Worm (Caenorhabditis elegans) whole organism, early embryonic: ENCODE results near the gene T12A2.21.

Experiments used
- B0310.2 ChIP-seq: sonication (generic microtip); optimal IDR thresholded peaks from 2 replicates; lab custom pipeline; 2016; ENCODE audit warnings: mild to moderate bottlenecking, missing genetic modification characterization, missing compliant biosample characterization
- F13C5.2 ChIP-seq: sonication (generic microtip); optimal IDR thresholded peaks from 2 replicates; lab custom pipeline; 2017; ENCODE audit warnings: mild to moderate bottlenecking, missing genetic modification characterization, inconsistent platforms, missing compliant biosample characterization
- aly-1 ChIP-seq: sonication (generic microtip); optimal IDR thresholded peaks from 2 replicates; lab custom pipeline; 2016; ENCODE audit warnings: missing genetic modification characterization, missing compliant biosample characterization
- ama-1 ChIP-seq: fragments of 150-350 bp; optimal IDR thresholded peaks from 2 replicates; lab custom pipeline; 2014
- ceh-13 ChIP-seq: fragments of 200-800 bp; sonication (Bioruptor generic); optimal IDR thresholded peaks from 2 replicates; lab custom pipeline; 2018; ENCODE audit warnings: mild to moderate bottlenecking, missing genetic modification characterization, missing compliant biosample characterization
- ceh-36 ChIP-seq: sonication (generic microtip); optimal IDR thresholded peaks from 2 replicates; lab custom pipeline; 2016; ENCODE audit warnings: missing genetic modification characterization, inconsistent platforms, missing compliant biosample characterization
- ets-7 ChIP-seq: sonication (generic microtip); optimal IDR thresholded peaks from 2 replicates; lab custom pipeline; 2016; ENCODE audit warnings: missing genotype, missing genetic modification characterization, missing compliant biosample characterization
- flt-1 ChIP-seq: fragments of 200-800 bp; sonication (Bioruptor generic); IDR thresholded peaks from 2 replicates; pipeline ENCODE4 v1.3.6; 2022; ENCODE audit warnings: missing genetic modification characterization, missing compliant biosample characterization
- hmbx-1 ChIP-seq: sonication (generic microtip); optimal IDR thresholded peaks from 2 replicates; lab custom pipeline; 2016; ENCODE audit warnings: mild to moderate bottlenecking, missing genetic modification characterization, missing compliant biosample characterization
- hmg-4 ChIP-seq: fragments of 200-800 bp; sonication (Bioruptor generic); optimal IDR thresholded peaks from 2 replicates; lab custom pipeline; 2018; ENCODE audit warnings: mild to moderate bottlenecking, missing genetic modification characterization, missing compliant biosample characterization
- hnd-1 ChIP-seq: sonication (generic microtip); optimal IDR thresholded peaks from 2 replicates; lab custom pipeline; 2016; ENCODE audit warnings: missing genetic modification characterization, missing compliant biosample characterization
- pes-1 ChIP-seq: fragments of 200-800 bp; sonication (Bioruptor generic); IDR thresholded peaks from 2 replicates; pipeline ENCODE4 v1.3.6; 2022; ENCODE audit warnings: missing genetic modification reagents, missing genetic modification characterization, missing compliant biosample characterization
- scrt-1 ChIP-seq: fragments of 200-800 bp; sonication (Bioruptor generic); IDR thresholded peaks from 2 replicates; pipeline ENCODE4 v1.3.6; 2022; ENCODE audit warnings: missing genetic modification characterization, missing compliant biosample characterization
- sea-1 ChIP-seq: fragments of 200-800 bp; sonication (Bioruptor generic); conservative IDR thresholded peaks from 2 replicates; pipeline ENCODE4 v1.3.6; 2022; ENCODE audit warnings: missing genetic modification characterization, missing compliant biosample characterization
- tbx-11 ChIP-seq: fragments of 200-800 bp; sonication (Bioruptor generic); IDR thresholded peaks from 2 replicates; pipeline ENCODE4 v1.3.6; 2022; ENCODE audit warnings: missing genetic modification characterization, missing compliant biosample characterization
- tbx-37 ChIP-seq: fragments of 200-800 bp; sonication (Bioruptor generic); conservative IDR thresholded peaks from 2 replicates; pipeline ENCODE4 v1.3.6; 2022; ENCODE audit warnings: missing genetic modification reagents, missing genetic modification characterization, missing compliant biosample characterization
- tra-4 ChIP-seq: sonication (generic microtip); optimal IDR thresholded peaks from 2 replicates; lab custom pipeline; 2017; ENCODE audit warnings: missing genetic modification characterization, missing compliant biosample characterization

T12A2.21 gene

DNA sequence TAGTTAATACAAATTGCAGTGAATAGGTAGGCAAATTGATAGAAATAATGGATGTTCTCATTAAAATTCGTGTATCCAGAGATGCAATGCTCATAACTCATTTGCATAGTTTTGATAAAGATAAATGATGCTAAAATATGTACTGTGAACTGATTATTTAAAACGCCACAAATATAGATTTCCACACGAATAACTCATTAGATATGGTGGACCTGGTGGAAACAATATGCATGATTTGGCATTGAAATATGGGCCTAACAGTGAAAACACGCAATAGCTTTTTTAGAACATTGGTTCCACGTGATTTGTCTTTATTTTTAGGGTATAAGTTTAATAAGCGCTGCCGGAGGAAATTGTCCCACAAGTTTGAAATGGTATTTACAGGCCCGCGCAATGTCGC is 33.7 kb upstream of the T12A2.21 start, which contains the start of gene srg-3:
Gene srg-3 (minus strand): TSS at position 101 of the 400 bp plus-strand sequence.
- no peak for TF ChIP-seq tra-4 (tag; lab: Kevin White, UChicago)
- no peak for TF ChIP-seq aly-1
- TF ChIP-seq sea-1 (GFP tag; lab: Robert Waterston, UW), result no peak
- no peak for TF ChIP-seq hnd-1 (tag; lab: Kevin White, UChicago)
- TF ChIP-seq pes-1 (GFP tag; lab: Robert Waterston, UW), result no peak
- no peak for TF ChIP-seq ceh-13 (GFP tag; lab: Kevin White, UChicago)
- TF ChIP-seq hmbx-1 (tag; lab: Kevin White, UChicago), result no peak
- TF ChIP-seq F13C5.2 (tag; lab: Kevin White, UChicago), result no peak
- no peak for TF ChIP-seq scrt-1 (GFP tag; lab: Robert Waterston, UW)
- no peak for TF ChIP-seq ets-7 (tag; lab: Kevin White, UChicago)
- TF ChIP-seq tbx-37 (GFP tag; lab: Robert Waterston, UW), result no peak
- TF ChIP-seq ceh-36, result no peak
- TF ChIP-seq ama-1 (lab: Kevin White, UChicago), result no peak
- no peak for TF ChIP-seq flt-1 (GFP tag; lab: Robert Waterston, UW)
- no peak for TF ChIP-seq B0310.2 (tag; lab: Kevin White, UChicago)
- no peak for TF ChIP-seq tbx-11

DNA sequence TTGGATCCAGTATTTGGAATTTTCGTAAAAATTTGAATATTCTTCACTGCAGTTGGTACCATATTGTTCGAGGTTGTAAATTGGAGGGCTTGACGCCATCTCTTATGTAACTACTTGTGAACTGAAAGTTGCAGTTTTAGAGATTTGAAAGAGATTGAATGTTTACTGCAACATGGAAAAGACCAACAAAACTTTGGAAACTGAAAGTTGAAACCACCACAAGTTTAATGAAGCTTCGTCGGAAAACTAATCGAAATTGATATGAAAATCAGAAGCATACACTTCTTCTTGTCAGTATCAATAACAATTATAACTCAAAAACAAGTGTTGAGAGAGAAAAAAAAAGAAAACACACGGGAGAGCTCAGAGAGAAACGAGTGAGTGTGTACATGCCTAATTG is 31.5 kb upstream of the T12A2.21 start, which contains the start of gene srg-7:
Gene srg-7 (minus strand): TSS at position 101 of the 400 bp plus-strand sequence.
- TF ChIP-seq B0310.2 (tag; lab: Kevin White, UChicago) (no peak), F13C5.2 (tag; lab: Kevin White, UChicago) (no peak), tbx-11 (no peak), ama-1 (lab: Kevin White, UChicago) (no peak), aly-1 (no peak), hnd-1 (tag; lab: Kevin White, UChicago) (no peak), ceh-36 (no peak), ets-7 (tag; lab: Kevin White, UChicago) (no peak)

DNA sequence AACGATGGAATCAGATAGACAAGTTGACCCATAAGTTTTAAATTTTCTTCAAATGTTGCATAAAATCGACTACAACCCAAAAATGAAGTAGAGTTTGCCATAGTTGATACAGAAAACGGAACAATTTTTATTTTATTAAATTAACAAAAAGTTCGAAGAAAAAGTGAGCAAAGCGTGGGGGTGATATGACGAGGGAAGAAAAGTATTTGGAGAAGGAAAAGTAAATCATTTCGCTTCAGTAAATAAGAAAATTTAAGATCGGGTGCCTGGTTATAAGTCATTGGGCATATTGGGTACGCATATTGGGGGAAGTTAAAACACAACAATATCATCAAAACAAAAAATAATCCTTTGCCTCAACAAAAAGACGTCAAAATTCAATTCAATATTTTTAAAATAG is 29.4 kb upstream of the T12A2.21 start, which contains the start of gene srg-6:
Gene srg-6 (minus strand): TSS at position 101 of the 400 bp plus-strand sequence.
- TF ChIP-seq B0310.2 (tag; lab: Kevin White, UChicago) (no peak), ets-7 (tag; lab: Kevin White, UChicago) (no peak), sea-1 (GFP tag; lab: Robert Waterston, UW) (no peak), hmg-4 (GFP tag; lab: Kevin White, UChicago) (no peak), tbx-37 (GFP tag; lab: Robert Waterston, UW) (no peak), ama-1 (lab: Kevin White, UChicago) (no peak), tra-4 (tag; lab: Kevin White, UChicago) (no peak), tbx-11 (no peak)

DNA sequence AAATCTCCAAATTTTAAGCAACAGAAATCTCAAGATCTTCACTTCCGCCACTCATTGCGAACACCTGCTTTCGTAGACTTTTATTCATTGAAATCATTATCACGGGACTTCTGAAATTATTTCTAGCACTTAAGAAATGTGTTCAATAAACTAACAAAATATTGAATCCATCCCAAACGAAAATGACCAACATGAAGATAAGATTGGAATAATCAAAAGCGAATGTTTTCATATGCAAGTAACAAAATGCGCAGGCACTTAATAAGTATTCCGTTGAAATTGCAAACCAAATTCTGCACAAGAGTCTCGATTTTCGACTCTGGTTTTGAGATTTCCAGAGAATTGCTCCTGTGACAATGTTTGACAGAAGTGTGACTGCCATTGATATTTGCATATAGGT is 27.9 kb upstream of the T12A2.21 start, which contains the start of gene srg-5:
Gene srg-5 (minus strand): TSS at position 101 of the 400 bp plus-strand sequence.
- no peak for TF ChIP-seq ets-7 (tag; lab: Kevin White, UChicago)
- TF ChIP-seq ama-1 (lab: Kevin White, UChicago), result no peak
- no peak for TF ChIP-seq hnd-1 (tag; lab: Kevin White, UChicago)
- no peak for TF ChIP-seq scrt-1 (GFP tag; lab: Robert Waterston, UW)
- no peak for TF ChIP-seq hmbx-1 (tag; lab: Kevin White, UChicago)
- no peak for TF ChIP-seq sea-1 (GFP tag; lab: Robert Waterston, UW)
- no peak for TF ChIP-seq hmg-4 (GFP tag; lab: Kevin White, UChicago)
- TF ChIP-seq ceh-36, result no peak
- TF ChIP-seq aly-1, result no peak
- no peak for TF ChIP-seq tra-4 (tag; lab: Kevin White, UChicago)
- no peak for TF ChIP-seq tbx-11
- no peak for TF ChIP-seq ceh-13 (GFP tag; lab: Kevin White, UChicago)
- TF ChIP-seq F13C5.2 (tag; lab: Kevin White, UChicago), result no peak
- TF ChIP-seq flt-1 (GFP tag; lab: Robert Waterston, UW), result no peak
- no peak for TF ChIP-seq tbx-37 (GFP tag; lab: Robert Waterston, UW)

DNA sequence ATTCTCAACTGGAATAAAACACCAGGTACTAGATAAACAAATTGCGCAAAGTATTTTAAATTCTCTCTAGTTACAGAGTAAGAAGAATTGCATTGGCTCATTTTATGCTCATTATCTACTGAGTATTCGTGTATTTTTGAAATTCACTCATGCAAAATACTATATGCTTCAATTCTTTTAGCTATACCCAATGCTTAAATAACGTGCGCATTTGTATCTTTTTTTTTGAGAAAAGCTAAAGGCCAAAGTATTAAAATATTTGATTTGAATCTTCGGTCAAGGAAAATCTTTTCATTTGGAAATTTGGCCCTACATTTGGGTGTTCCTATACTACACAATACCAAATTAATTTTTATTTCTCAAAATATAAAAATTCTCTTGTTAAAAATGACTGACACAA is 25.4 kb upstream of the T12A2.21 start, which contains the start of gene srg-4:
Gene srg-4 (minus strand): TSS at position 101 of the 400 bp plus-strand sequence.
- no peak for TF ChIP-seq hmbx-1 (tag; lab: Kevin White, UChicago)
- TF ChIP-seq tra-4 (tag; lab: Kevin White, UChicago), result no peak
- TF ChIP-seq ceh-13 (GFP tag; lab: Kevin White, UChicago), result no peak

DNA sequence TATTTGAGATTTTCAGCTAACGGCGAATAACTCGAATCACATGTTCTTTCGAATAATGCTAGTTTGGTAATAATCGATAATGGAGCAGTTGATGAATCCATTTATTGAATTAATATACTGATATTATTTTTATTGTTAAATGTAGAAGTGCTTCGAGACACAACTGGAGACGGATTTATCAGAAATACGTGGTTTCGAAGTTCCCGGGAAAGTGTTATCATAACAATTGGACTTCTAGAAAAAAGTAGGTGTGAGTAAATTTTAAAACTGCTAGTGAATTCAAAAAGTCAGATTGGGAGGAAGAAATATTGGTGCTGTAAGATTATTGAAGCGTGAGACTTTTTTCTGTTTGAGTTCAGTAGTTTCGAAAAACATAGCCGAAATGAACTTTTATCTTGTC is 23.6 kb upstream of the T12A2.21 start, which contains the start of gene srg-2:
Gene srg-2 (minus strand): TSS at position 101 of the 400 bp plus-strand sequence.
- no peak for TF ChIP-seq F13C5.2 (tag; lab: Kevin White, UChicago)
- TF ChIP-seq tbx-37 (GFP tag; lab: Robert Waterston, UW), result no peak
- TF ChIP-seq ets-7 (tag; lab: Kevin White, UChicago), result no peak
- TF ChIP-seq ceh-36, result no peak
- no peak for TF ChIP-seq ama-1 (lab: Kevin White, UChicago)
- TF ChIP-seq pes-1 (GFP tag; lab: Robert Waterston, UW), result no peak
- TF ChIP-seq hmbx-1 (tag; lab: Kevin White, UChicago), result no peak
- no peak for TF ChIP-seq hnd-1 (tag; lab: Kevin White, UChicago)
- TF ChIP-seq scrt-1 (GFP tag; lab: Robert Waterston, UW), result no peak
- no peak for TF ChIP-seq aly-1
- no peak for TF ChIP-seq B0310.2 (tag; lab: Kevin White, UChicago)
- TF ChIP-seq ceh-13 (GFP tag; lab: Kevin White, UChicago), result no peak
- TF ChIP-seq tbx-11, result no peak
- TF ChIP-seq tra-4 (tag; lab: Kevin White, UChicago), result no peak
- TF ChIP-seq sea-1 (GFP tag; lab: Robert Waterston, UW), result no peak
- TF ChIP-seq hmg-4 (GFP tag; lab: Kevin White, UChicago), result no peak
- TF ChIP-seq flt-1 (GFP tag; lab: Robert Waterston, UW), result no peak

DNA sequence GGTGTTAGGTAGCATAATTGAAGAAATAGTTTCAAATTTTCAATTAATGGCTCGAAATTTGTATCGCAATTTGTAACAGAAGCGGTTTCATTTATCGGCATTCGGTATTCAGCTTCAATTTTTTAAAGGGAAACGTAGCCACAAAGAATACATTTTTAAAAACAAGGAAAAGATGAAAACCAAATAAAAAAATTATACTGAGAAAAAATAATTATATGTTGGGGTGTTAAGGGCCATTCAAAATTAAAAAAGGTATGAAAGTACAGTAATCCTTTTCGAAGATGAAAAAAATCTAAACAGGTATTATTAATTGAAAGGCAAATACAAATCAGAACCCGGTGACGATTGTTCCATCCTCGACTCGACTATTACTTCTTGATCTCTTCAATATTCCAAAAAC is 21.7 kb upstream of the T12A2.21 start, which contains the start of gene srg-1:
Gene srg-1 (minus strand): TSS at position 101 of the 400 bp plus-strand sequence.
- TF ChIP-seq aly-1 (no peak), flt-1 (GFP tag; lab: Robert Waterston, UW) (no peak), ama-1 (lab: Kevin White, UChicago) (no peak), ceh-13 (GFP tag; lab: Kevin White, UChicago) (no peak), scrt-1 (GFP tag; lab: Robert Waterston, UW) (no peak), hmg-4 (GFP tag; lab: Kevin White, UChicago) (no peak), tbx-37 (GFP tag; lab: Robert Waterston, UW) (no peak), B0310.2 (tag; lab: Kevin White, UChicago) (no peak), pes-1 (GFP tag; lab: Robert Waterston, UW) (no peak), tra-4 (tag; lab: Kevin White, UChicago) (no peak), hnd-1 (tag; lab: Kevin White, UChicago) (no peak), ceh-36 (no peak), ets-7 (tag; lab: Kevin White, UChicago) (no peak), tbx-11 (no peak), hmbx-1 (tag; lab: Kevin White, UChicago) (no peak), F13C5.2 (tag; lab: Kevin White, UChicago) (no peak), sea-1 (GFP tag; lab: Robert Waterston, UW) (no peak)
